Fruit fly (Drosophila melanogaster): Measurements from ENCODE around the gene CG10163.
A peak's percentile ranks its signal among the peaks of the same experiment; 100 is the strongest.

The CG10163 gene

DNA sequence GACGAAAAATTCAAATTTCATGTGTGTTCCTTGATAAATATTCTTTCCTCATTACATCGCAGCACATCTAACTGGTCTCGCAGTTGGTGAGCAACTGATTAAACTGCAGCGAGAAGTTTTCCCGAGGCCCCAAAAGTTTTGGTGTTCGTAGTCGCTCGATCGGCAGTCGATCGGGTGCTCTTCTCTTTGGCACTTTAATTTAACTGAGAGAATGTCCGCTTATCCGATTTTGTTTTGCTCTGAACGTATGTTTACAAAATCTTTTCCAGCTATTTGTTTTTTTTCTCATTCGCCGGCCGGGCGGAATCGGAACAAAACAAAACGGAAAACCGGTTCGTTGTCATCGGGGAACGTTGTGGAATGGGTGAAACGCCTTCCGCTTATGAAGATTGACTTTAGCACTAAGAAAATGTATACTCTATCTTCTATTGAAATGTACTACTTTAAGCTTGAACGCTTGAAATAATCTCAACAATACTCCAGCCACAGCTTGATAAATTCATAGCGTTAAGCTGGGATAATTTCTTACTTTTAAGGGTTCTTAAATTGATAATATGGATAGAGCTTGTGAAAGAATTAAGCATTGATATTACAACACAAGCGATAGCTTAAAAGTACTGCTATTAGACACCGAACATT, 39.9 kb downstream of the CG10163 start:
- TF ChIP-seq sage (GFP tag; optimal IDR thresholded peaks at IDR 0.05), result peak; percentile 75
- peak in 1 of 2 experiments; percentile 52 for TF ChIP-seq foxo (GFP tag; optimal IDR thresholded peaks at IDR 0.05)
- TF ChIP-seq psq (GFP tag; optimal IDR thresholded peaks at IDR 0.05), result peak; percentile 84
- TF ChIP-seq Rel (GFP tag; optimal IDR thresholded peaks at IDR 0.05), result peak; percentile 57
- TF ChIP-seq Rel (tag; optimal IDR thresholded peaks at IDR 0.05), result no peak
- TF ChIP-seq Abd-B (GFP tag; optimal IDR thresholded peaks at IDR 0.05), result no peak
- peak in 1 of 2 experiments; percentile 23 for TF ChIP-seq dl (GFP tag; optimal IDR thresholded peaks at IDR 0.05; ENCODE audit: insufficient read depth in 1 of 2, partially characterized antibody in 2 of 2)
- TF ChIP-seq Hnf4 (GFP tag; optimal IDR thresholded peaks at IDR 0.05), result no peak
- TF ChIP-seq CrebA (GFP tag; optimal IDR thresholded peaks at IDR 0.05; ENCODE audit: borderline replicate concordance), result peak; percentile 84

dm6 chr3L:6217806-6218205, 40.8 kb downstream of the CG10163 start, which contains the start of gene LanA:
Gene LanA (minus strand): TSS chr3L:6218022.
- no peak for TF ChIP-seq sv (GFP tag; optimal IDR thresholded peaks at IDR 0.05)
- TF ChIP-seq psq (GFP tag; optimal IDR thresholded peaks at IDR 0.05), result no peak
- peak; percentile 22 for TF ChIP-seq Vsx2 (GFP tag; optimal IDR thresholded peaks at IDR 0.05; ENCODE audit: partially characterized antibody)
- peak; percentile 16 for TF ChIP-seq Hr83 (GFP tag; optimal IDR thresholded peaks at IDR 0.05; ENCODE audit: poor library complexity, severe bottlenecking)
- no peak for TF ChIP-seq rgr (GFP tag; optimal IDR thresholded peaks at IDR 0.05)
- no peak for TF ChIP-seq Hr78 (GFP tag; optimal IDR thresholded peaks at IDR 0.05)
- TF ChIP-seq HLH106 (tag; optimal IDR thresholded peaks at IDR 0.05), result peak; percentile 8
- no peak for TF ChIP-seq Rel (GFP tag; optimal IDR thresholded peaks at IDR 0.05)
- peak; percentile 45 for TF ChIP-seq Rel (tag; optimal IDR thresholded peaks at IDR 0.05)
- no peak for TF ChIP-seq woc (GFP tag; optimal IDR thresholded peaks at IDR 0.05)
- TF ChIP-seq Sp1 (GFP tag; optimal IDR thresholded peaks at IDR 0.05), result peak; percentile 6
- TF ChIP-seq Dif (GFP tag; optimal IDR thresholded peaks at IDR 0.05; ENCODE audit: partially characterized antibody), result peak; percentile 52

- peak; percentile 58 for TF ChIP-seq woc (GFP tag; optimal IDR thresholded peaks at IDR 0.05)
- no peak for TF ChIP-seq CG32264 (GFP tag; optimal IDR thresholded peaks at IDR 0.05)
- peak; percentile 67 for TF ChIP-seq rgr (GFP tag; optimal IDR thresholded peaks at IDR 0.05)
- no peak for TF ChIP-seq dl (GFP tag; optimal IDR thresholded peaks at IDR 0.05; ENCODE audit: insufficient read depth in 1 of 2, partially characterized antibody in 2 of 2)
- peak in 1 of 2 experiments; percentile 71 for TF ChIP-seq foxo (GFP tag; optimal IDR thresholded peaks at IDR 0.05)
- TF ChIP-seq fru (GFP tag; optimal IDR thresholded peaks at IDR 0.05), result peak; percentile 79
- no peak for TF ChIP-seq Hr83 (GFP tag; optimal IDR thresholded peaks at IDR 0.05; ENCODE audit: poor library complexity, severe bottlenecking)
- TF ChIP-seq brk (GFP tag; optimal IDR thresholded peaks at IDR 0.05), result no peak
- peak; percentile 47 for TF ChIP-seq Sp1 (GFP tag; optimal IDR thresholded peaks at IDR 0.05)
- peak; percentile 68 for TF ChIP-seq ey (GFP tag; optimal IDR thresholded peaks at IDR 0.05)
- TF ChIP-seq h (GFP tag; optimal IDR thresholded peaks at IDR 0.05), result peak; percentile 69
- peak; percentile 55 for TF ChIP-seq Hnf4 (GFP tag; optimal IDR thresholded peaks at IDR 0.05)
- TF ChIP-seq br (GFP tag; optimal IDR thresholded peaks at IDR 0.05), result peak; percentile 26
- peak; percentile 43 for TF ChIP-seq HLH106 (tag; optimal IDR thresholded peaks at IDR 0.05)
- TF ChIP-seq psq (GFP tag; optimal IDR thresholded peaks at IDR 0.05), result peak; percentile 11
- peak; percentile 72 for TF ChIP-seq OdsH (GFP tag; optimal IDR thresholded peaks at IDR 0.05)
Measured at dm6 chr3L:6217212-6217611, 41.3 kb downstream of the CG10163 start.

DNA sequence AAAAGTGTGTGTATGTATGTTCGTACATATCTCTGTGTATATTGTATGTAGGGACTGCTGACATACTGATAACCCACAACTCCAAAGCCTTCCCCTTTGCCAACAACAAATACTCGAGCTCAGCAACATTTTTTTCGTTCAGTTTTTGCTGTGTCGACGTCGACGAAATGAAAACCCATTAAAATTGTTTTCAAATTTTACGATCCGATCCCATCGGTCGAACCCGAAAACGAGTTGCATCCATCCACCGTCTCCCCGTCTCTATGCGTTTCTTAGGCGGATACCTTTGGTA, 41.8 kb downstream of the CG10163 start:
- peak; percentile 7 for TF ChIP-seq psq (GFP tag; optimal IDR thresholded peaks at IDR 0.05)
- no peak for TF ChIP-seq jim (GFP tag; optimal IDR thresholded peaks at IDR 0.05)
- TF ChIP-seq fru (GFP tag; optimal IDR thresholded peaks at IDR 0.05), result no peak

DNA sequence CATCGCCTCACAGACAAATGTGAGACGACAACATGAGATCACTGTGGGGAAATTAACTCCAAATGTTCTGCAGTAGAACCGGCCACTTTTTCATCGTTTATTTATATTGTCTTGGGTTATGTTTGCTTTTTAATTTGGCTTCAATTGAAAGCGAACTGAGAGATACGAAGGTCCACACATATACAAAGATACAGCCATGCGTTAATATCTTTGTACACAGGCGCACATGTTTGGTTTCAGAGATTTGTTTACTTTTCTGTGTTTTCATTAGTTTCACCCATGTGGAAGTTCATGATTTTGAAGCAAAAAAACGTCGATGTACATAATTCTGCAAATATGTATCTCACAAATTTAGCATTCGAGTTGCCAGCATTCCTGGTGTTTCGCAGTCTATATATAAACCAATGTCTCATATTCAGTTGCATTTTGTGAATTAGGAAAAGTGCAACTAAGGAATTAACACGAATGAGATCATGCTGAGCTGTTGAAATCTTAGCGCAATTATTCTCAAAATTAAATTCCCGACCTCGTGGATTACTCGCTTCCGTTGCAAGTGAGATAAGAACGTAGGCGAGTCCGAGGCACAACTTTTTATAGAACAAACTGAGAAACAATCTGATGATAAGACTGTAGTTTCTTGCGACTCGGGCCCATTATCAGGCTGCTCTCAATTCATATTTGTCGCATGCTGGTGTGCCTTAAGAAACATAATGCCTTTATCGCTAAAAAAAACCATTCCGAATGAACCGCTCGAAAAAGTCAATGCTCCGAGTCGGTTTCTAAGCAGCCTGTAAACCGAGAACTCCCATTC, 42.4 kb downstream of the CG10163 start:
- TF ChIP-seq Hnf4 (GFP tag; optimal IDR thresholded peaks at IDR 0.05), result no peak
- no peak for TF ChIP-seq Hr83 (GFP tag; optimal IDR thresholded peaks at IDR 0.05; ENCODE audit: poor library complexity, severe bottlenecking)
- no peak for TF ChIP-seq sage (GFP tag; optimal IDR thresholded peaks at IDR 0.05)
- no peak for TF ChIP-seq fru (GFP tag; optimal IDR thresholded peaks at IDR 0.05)
- no peak for TF ChIP-seq Jra (GFP tag; optimal IDR thresholded peaks at IDR 0.05)
- no peak for TF ChIP-seq ey (GFP tag; optimal IDR thresholded peaks at IDR 0.05)
- no peak for TF ChIP-seq Dif (GFP tag; optimal IDR thresholded peaks at IDR 0.05; ENCODE audit: partially characterized antibody)
- TF ChIP-seq usp (GFP tag; optimal IDR thresholded peaks at IDR 0.05), result no peak
- no peak for TF ChIP-seq Rel (GFP tag; optimal IDR thresholded peaks at IDR 0.05)
- no peak for TF ChIP-seq Rel (tag; optimal IDR thresholded peaks at IDR 0.05)
- no peak for TF ChIP-seq Hr78 (GFP tag; optimal IDR thresholded peaks at IDR 0.05)
- TF ChIP-seq h (GFP tag; optimal IDR thresholded peaks at IDR 0.05), result no peak
